Worm (Caenorhabditis elegans): ENCODE data around the gene mdh-1.

The mdh-1 gene

ce11 chrV:6506238-6506956 lies 9.9 kb downstream of the mdh-1 start:
- TF ChIP-seq ama-1 (optimal IDR thresholded peaks at IDR 0.05) (no peak), hnd-1 (tag; optimal IDR thresholded peaks at IDR 0.05) (no peak), flt-1 (GFP tag; IDR thresholded peaks at IDR 0.05) (no peak), ceh-36 (tag; optimal IDR thresholded peaks at IDR 0.05) (no peak), B0310.2 (tag; optimal IDR thresholded peaks at IDR 0.05) (no peak), hmg-4 (GFP tag; optimal IDR thresholded peaks at IDR 0.05) (no peak), tbx-37 (GFP tag; conservative IDR thresholded peaks at IDR 0.05) (no peak), tbx-11 (GFP tag; IDR thresholded peaks at IDR 0.05) (no peak), scrt-1 (GFP tag; IDR thresholded peaks at IDR 0.05) (no peak), aly-1 (tag; optimal IDR thresholded peaks at IDR 0.05) (no peak), ets-7 (tag; optimal IDR thresholded peaks at IDR 0.05) (no peak), ceh-13 (GFP tag; optimal IDR thresholded peaks at IDR 0.05) (no peak), hmbx-1 (tag; optimal IDR thresholded peaks at IDR 0.05) (no peak), F13C5.2 (tag; optimal IDR thresholded peaks at IDR 0.05) (no peak)

ce11 chrV:6505339-6505811 lies 11.0 kb downstream of the mdh-1 start, which contains the start of gene W01A11.7:
Gene W01A11.7 (minus strand): TSS chrV:6505389.
- TF ChIP-seq flt-1 (GFP tag; IDR thresholded peaks at IDR 0.05): no peak
- no peak for TF ChIP-seq hmbx-1 (tag; optimal IDR thresholded peaks at IDR 0.05)
- no peak for TF ChIP-seq tra-4 (tag; optimal IDR thresholded peaks at IDR 0.05)
- TF ChIP-seq hmg-4 (GFP tag; optimal IDR thresholded peaks at IDR 0.05): no peak
- TF ChIP-seq aly-1 (tag; optimal IDR thresholded peaks at IDR 0.05): no peak
- no peak for TF ChIP-seq B0310.2 (tag; optimal IDR thresholded peaks at IDR 0.05)
- TF ChIP-seq F13C5.2 (tag; optimal IDR thresholded peaks at IDR 0.05): no peak
- TF ChIP-seq pes-1 (GFP tag; IDR thresholded peaks at IDR 0.05): no peak
- TF ChIP-seq ets-7 (tag; optimal IDR thresholded peaks at IDR 0.05): no peak
- TF ChIP-seq ceh-13 (GFP tag; optimal IDR thresholded peaks at IDR 0.05): no peak
- TF ChIP-seq ceh-36 (tag; optimal IDR thresholded peaks at IDR 0.05): no peak
- no peak for TF ChIP-seq sea-1 (GFP tag; conservative IDR thresholded peaks at IDR 0.05)
- no peak for TF ChIP-seq ama-1 (optimal IDR thresholded peaks at IDR 0.05)
- no peak for TF ChIP-seq scrt-1 (GFP tag; IDR thresholded peaks at IDR 0.05)
- no peak for TF ChIP-seq hnd-1 (tag; optimal IDR thresholded peaks at IDR 0.05)
- no peak for TF ChIP-seq tbx-11 (GFP tag; IDR thresholded peaks at IDR 0.05)

- TF ChIP-seq hmbx-1 (tag; optimal IDR thresholded peaks at IDR 0.05): no peak
- no peak for TF ChIP-seq F13C5.2 (tag; optimal IDR thresholded peaks at IDR 0.05)
- no peak for TF ChIP-seq ceh-13 (GFP tag; optimal IDR thresholded peaks at IDR 0.05)
- no peak for TF ChIP-seq ceh-36 (tag; optimal IDR thresholded peaks at IDR 0.05)
- no peak for TF ChIP-seq ets-7 (tag; optimal IDR thresholded peaks at IDR 0.05)
- TF ChIP-seq tbx-11 (GFP tag; IDR thresholded peaks at IDR 0.05): no peak
- no peak for TF ChIP-seq tra-4 (tag; optimal IDR thresholded peaks at IDR 0.05)
- TF ChIP-seq hmg-4 (GFP tag; optimal IDR thresholded peaks at IDR 0.05): no peak
Measured at ce11 chrV:6504131-6504827, 12.0 kb downstream of the mdh-1 start, which contains the start of gene moc-2. Gene moc-2 (minus strand): TSS chrV:6504181.

ce11 chrV:6503158-6503557 lies 13.2 kb downstream of the mdh-1 start:
- TF ChIP-seq B0310.2 (tag; optimal IDR thresholded peaks at IDR 0.05) (no peak), ceh-36 (tag; optimal IDR thresholded peaks at IDR 0.05) (no peak), sea-1 (GFP tag; conservative IDR thresholded peaks at IDR 0.05) (no peak), tbx-37 (GFP tag; conservative IDR thresholded peaks at IDR 0.05) (no peak), ama-1 (optimal IDR thresholded peaks at IDR 0.05) (no peak), F13C5.2 (tag; optimal IDR thresholded peaks at IDR 0.05) (no peak), flt-1 (GFP tag; IDR thresholded peaks at IDR 0.05) (no peak), tbx-11 (GFP tag; IDR thresholded peaks at IDR 0.05) (no peak), ets-7 (tag; optimal IDR thresholded peaks at IDR 0.05) (no peak), ceh-13 (GFP tag; optimal IDR thresholded peaks at IDR 0.05) (no peak), scrt-1 (GFP tag; IDR thresholded peaks at IDR 0.05) (no peak), pes-1 (GFP tag; IDR thresholded peaks at IDR 0.05) (no peak)

- no peak for TF ChIP-seq tra-4 (tag; optimal IDR thresholded peaks at IDR 0.05)
- TF ChIP-seq hmg-4 (GFP tag; optimal IDR thresholded peaks at IDR 0.05): no peak
Measured at ce11 chrV:6498903-6499302, 17.4 kb downstream of the mdh-1 start, which contains the start of gene W01A11.1. Gene W01A11.1 (plus strand): TSS chrV:6499224.

ce11 chrV:6498441-6498840 lies 17.9 kb downstream of the mdh-1 start:
- TF ChIP-seq tbx-37 (GFP tag; conservative IDR thresholded peaks at IDR 0.05): no peak
- no peak for TF ChIP-seq ceh-36 (tag; optimal IDR thresholded peaks at IDR 0.05)
- no peak for TF ChIP-seq pes-1 (GFP tag; IDR thresholded peaks at IDR 0.05)
- no peak for TF ChIP-seq ceh-13 (GFP tag; optimal IDR thresholded peaks at IDR 0.05)
- TF ChIP-seq tbx-11 (GFP tag; IDR thresholded peaks at IDR 0.05): no peak
- no peak for TF ChIP-seq flt-1 (GFP tag; IDR thresholded peaks at IDR 0.05)
- TF ChIP-seq ama-1 (optimal IDR thresholded peaks at IDR 0.05): no peak
- TF ChIP-seq F13C5.2 (tag; optimal IDR thresholded peaks at IDR 0.05): no peak
- TF ChIP-seq scrt-1 (GFP tag; IDR thresholded peaks at IDR 0.05): no peak
- no peak for TF ChIP-seq B0310.2 (tag; optimal IDR thresholded peaks at IDR 0.05)
- TF ChIP-seq aly-1 (tag; optimal IDR thresholded peaks at IDR 0.05): no peak
- no peak for TF ChIP-seq hmbx-1 (tag; optimal IDR thresholded peaks at IDR 0.05)
- no peak for TF ChIP-seq hmg-4 (GFP tag; optimal IDR thresholded peaks at IDR 0.05)

ce11 chrV:6496611-6497158 lies 19.6 kb downstream of the mdh-1 start, which contains the start of gene dgtr-1:
Gene dgtr-1 (plus strand): TSS chrV:6497108.
- TF ChIP-seq ets-7 (tag; optimal IDR thresholded peaks at IDR 0.05) (no peak), tbx-37 (GFP tag; conservative IDR thresholded peaks at IDR 0.05) (no peak), ama-1 (optimal IDR thresholded peaks at IDR 0.05) (no peak), ceh-13 (GFP tag; optimal IDR thresholded peaks at IDR 0.05) (no peak), hmg-4 (GFP tag; optimal IDR thresholded peaks at IDR 0.05) (no peak), ceh-36 (tag; optimal IDR thresholded peaks at IDR 0.05) (no peak), scrt-1 (GFP tag; IDR thresholded peaks at IDR 0.05) (no peak), tbx-11 (GFP tag; IDR thresholded peaks at IDR 0.05) (no peak), aly-1 (tag; optimal IDR thresholded peaks at IDR 0.05) (no peak), B0310.2 (tag; optimal IDR thresholded peaks at IDR 0.05) (no peak), hnd-1 (tag; optimal IDR thresholded peaks at IDR 0.05) (no peak), flt-1 (GFP tag; IDR thresholded peaks at IDR 0.05) (no peak), sea-1 (GFP tag; conservative IDR thresholded peaks at IDR 0.05) (no peak)

Measured in whole organism, early embryonic.